Worm (Caenorhabditis elegans): ENCODE measurements around the gene mrps-9.

Gene mrps-9

DNA sequence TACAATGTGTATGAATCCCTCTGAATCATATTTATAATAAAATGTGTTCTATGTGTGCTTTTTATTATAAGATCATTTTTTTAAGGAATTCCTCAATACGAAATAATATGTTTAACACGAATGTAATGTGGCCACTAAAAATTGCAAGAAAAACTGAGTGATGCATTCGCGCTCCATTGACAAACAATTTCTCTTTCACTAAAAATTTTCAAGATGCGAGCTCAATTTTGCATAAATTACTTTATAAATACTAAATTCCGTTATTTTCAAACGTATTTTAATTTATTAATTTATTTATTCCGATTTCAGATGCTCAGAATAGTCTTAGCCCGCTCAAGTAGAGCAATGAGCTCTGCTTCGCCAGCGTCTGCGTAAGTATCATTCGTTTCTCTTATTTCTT, at the start of gene mrps-9:
mrps-9 (plus strand) TSS at position 310 of the 400 bp plus-strand sequence.
- no peak for TF ChIP-seq mbf-1 (tag; optimal IDR thresholded peaks at IDR 0.05)
- TF ChIP-seq blmp-1 (tag; optimal IDR thresholded peaks at IDR 0.05; ENCODE audit: insufficient read depth): peak; percentile 29
- no peak for TF ChIP-seq ztf-11 (tag; optimal IDR thresholded peaks at IDR 0.05)
- no peak for TF ChIP-seq nhr-23 (tag; optimal IDR thresholded peaks at IDR 0.05)
- TF ChIP-seq Y55F3AM.14 (GFP tag; optimal IDR thresholded peaks at IDR 0.05): no peak
- TF ChIP-seq ztf-1 (GFP tag; conservative IDR thresholded peaks at IDR 0.05): no peak
- no peak for TF ChIP-seq nhr-12 (tag; optimal IDR thresholded peaks at IDR 0.05)
- TF ChIP-seq skn-1 (tag; optimal IDR thresholded peaks at IDR 0.05): no peak
- no peak for TF ChIP-seq zag-1 (tag; optimal IDR thresholded peaks at IDR 0.05)
- no peak for TF ChIP-seq nhr-77 (tag; optimal IDR thresholded peaks at IDR 0.05)
- TF ChIP-seq lin-13 (GFP tag; optimal IDR thresholded peaks at IDR 0.05): no peak
- peak; percentile 53 for TF ChIP-seq unc-55 (GFP tag; optimal IDR thresholded peaks at IDR 0.05)
- no peak for TF ChIP-seq unc-39 (tag; optimal IDR thresholded peaks at IDR 0.05)
- TF ChIP-seq nhr-237 (tag; optimal IDR thresholded peaks at IDR 0.05): no peak
- no peak for TF ChIP-seq lin-11 (tag; optimal IDR thresholded peaks at IDR 0.05)
- peak; percentile 8 for TF ChIP-seq crh-2 (tag; optimal IDR thresholded peaks at IDR 0.05)
- no peak for TF ChIP-seq dmd-4 (tag; optimal IDR thresholded peaks at IDR 0.05)

DNA sequence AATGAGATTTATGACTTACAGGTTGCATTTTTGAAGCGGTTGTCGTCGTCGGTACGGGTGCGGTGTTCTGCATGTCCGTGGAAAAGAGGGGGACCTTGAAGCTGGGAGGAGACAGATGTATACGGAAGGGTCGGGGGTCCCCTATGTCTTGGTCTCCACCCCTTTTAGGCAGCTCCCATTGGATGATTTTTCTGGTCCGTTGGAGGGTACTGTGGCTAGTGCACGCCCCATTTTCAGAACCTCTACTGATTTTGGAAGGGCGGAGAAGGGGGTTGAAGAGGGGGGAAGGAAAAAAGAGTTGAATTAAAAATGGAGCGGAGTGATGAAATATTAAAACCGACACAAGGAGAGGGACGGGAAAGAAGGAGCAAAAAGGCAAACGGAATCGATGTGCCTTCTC, 49.6 kb upstream of the mrps-9 start, which contains the start of gene unc-86:
unc-86 (minus strand) TSS at position 113 of the 400 bp plus-strand sequence.
- TF ChIP-seq unc-55 (GFP tag; optimal IDR thresholded peaks at IDR 0.05) (peak; percentile 4), lin-13 (GFP tag; optimal IDR thresholded peaks at IDR 0.05) (no peak)

DNA sequence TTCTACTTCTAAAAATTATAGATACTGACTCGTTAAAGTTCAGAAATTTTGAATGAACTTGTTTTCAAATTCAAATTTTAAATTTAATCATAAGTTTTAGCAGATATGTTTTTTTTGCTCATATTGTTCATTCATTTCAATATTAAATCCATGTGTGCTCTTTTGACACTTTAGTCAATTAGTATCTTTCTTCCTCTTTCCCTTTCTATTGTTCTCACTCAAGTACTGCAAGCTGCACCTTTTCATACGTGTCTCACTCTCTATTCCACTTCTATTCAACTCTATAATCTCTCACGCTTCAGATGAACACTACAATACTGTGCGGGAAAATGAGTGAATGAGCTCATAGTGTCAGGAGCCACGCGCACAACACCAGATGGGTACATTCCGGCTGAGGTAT, 47.9 kb upstream of the mrps-9 start, which contains the start of gene C30A5.16:
C30A5.16 (plus strand) TSS at position 301 of the 400 bp plus-strand sequence.
- TF ChIP-seq nhr-10 (tag; optimal IDR thresholded peaks at IDR 0.05) (no peak), elt-1 (tag; optimal IDR thresholded peaks at IDR 0.05) (no peak), skn-1 (tag; optimal IDR thresholded peaks at IDR 0.05) (no peak), elt-3 (tag; optimal IDR thresholded peaks at IDR 0.05) (no peak), aly-2 (tag; optimal IDR thresholded peaks at IDR 0.05) (no peak), fos-1 (tag; optimal IDR thresholded peaks at IDR 0.05) (no peak), nhr-6 (tag; optimal IDR thresholded peaks at IDR 0.05) (no peak), ama-1 (optimal IDR thresholded peaks at IDR 0.05) (no peak), gmeb-1 (tag; optimal IDR thresholded peaks at IDR 0.05) (no peak), blmp-1 (tag; optimal IDR thresholded peaks at IDR 0.05; ENCODE audit: insufficient read depth) (no peak), nhr-11 (tag; optimal IDR thresholded peaks at IDR 0.05) (no peak), egl-27 (tag; optimal IDR thresholded peaks at IDR 0.05) (no peak), R02D3.7 (tag; optimal IDR thresholded peaks at IDR 0.05) (no peak)

DNA sequence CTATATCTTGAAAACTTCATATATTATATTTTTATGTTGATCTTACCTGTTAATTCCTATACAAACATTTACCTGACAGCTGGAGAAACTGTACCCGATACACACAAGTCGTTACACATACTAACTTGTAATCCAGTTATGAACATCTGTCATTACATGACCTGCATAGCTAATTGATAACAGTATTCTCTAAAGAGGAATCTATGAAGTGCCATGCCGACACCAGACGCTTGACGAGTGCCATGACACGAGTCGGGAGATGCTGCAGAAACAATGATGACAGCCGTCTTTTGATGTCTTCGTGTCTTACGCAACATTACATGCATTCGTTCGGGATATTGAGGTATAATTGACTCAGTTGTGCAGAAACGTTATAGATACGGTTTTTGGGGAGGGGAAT, 45.8 kb upstream of the mrps-9 start:
- TF ChIP-seq nhr-23 (tag; optimal IDR thresholded peaks at IDR 0.05): no peak
- TF ChIP-seq ztf-11 (tag; optimal IDR thresholded peaks at IDR 0.05): no peak
- TF ChIP-seq ama-1 (optimal IDR thresholded peaks at IDR 0.05): no peak
- TF ChIP-seq snpc-4 (tag; optimal IDR thresholded peaks at IDR 0.05): no peak
- TF ChIP-seq nhr-6 (tag; optimal IDR thresholded peaks at IDR 0.05): no peak
- no peak for TF ChIP-seq sma-3 (GFP tag; optimal IDR thresholded peaks at IDR 0.05)
- no peak for TF ChIP-seq blmp-1 (tag; optimal IDR thresholded peaks at IDR 0.05; ENCODE audit: insufficient read depth)
- no peak for TF ChIP-seq nhr-237 (tag; optimal IDR thresholded peaks at IDR 0.05)
- no peak for TF ChIP-seq nhr-129 (tag; optimal IDR thresholded peaks at IDR 0.05)
- TF ChIP-seq dmd-4 (tag; optimal IDR thresholded peaks at IDR 0.05): no peak
- no peak for TF ChIP-seq nhr-21 (tag; optimal IDR thresholded peaks at IDR 0.05)
- no peak for TF ChIP-seq F13H6.1 (tag; optimal IDR thresholded peaks at IDR 0.05)
- TF ChIP-seq skn-1 (tag; optimal IDR thresholded peaks at IDR 0.05): no peak
- no peak for TF ChIP-seq Y55F3AM.14 (GFP tag; optimal IDR thresholded peaks at IDR 0.05)
- TF ChIP-seq unc-62 (GFP tag; optimal IDR thresholded peaks at IDR 0.05): no peak
- TF ChIP-seq nhr-77 (tag; optimal IDR thresholded peaks at IDR 0.05): no peak
- TF ChIP-seq zag-1 (tag; optimal IDR thresholded peaks at IDR 0.05): no peak
- no peak for TF ChIP-seq ZK546.5 (tag; optimal IDR thresholded peaks at IDR 0.05)

DNA sequence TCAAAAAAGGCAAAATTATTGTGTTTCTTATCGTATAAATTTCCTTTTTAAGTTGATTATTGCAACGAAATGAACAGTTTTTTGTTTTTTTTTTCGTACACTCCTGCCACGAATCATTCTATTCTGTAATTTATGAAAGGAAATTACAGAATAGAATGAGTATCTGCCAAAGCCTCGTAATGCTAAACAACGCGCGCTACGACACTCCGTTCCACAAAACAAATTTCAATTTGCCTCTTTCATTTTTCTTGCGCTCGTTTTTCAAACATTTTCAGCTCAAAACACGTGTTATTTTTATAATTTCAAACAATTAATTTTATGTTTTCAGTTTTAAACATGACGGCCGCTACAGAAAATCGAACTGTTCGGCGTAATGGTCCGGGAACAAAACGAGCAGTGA, 41.1 kb upstream of the mrps-9 start, which contains the start of gene mob-4:
mob-4 (plus strand) TSS at position 329 of the 400 bp plus-strand sequence.
- TF ChIP-seq mdl-1 (tag; optimal IDR thresholded peaks at IDR 0.05): no peak
- TF ChIP-seq lsy-2 (tag; optimal IDR thresholded peaks at IDR 0.05): peak in 1 of 2 experiments; percentile 32
- TF ChIP-seq unc-62 (GFP tag; optimal IDR thresholded peaks at IDR 0.05): no peak
- no peak for TF ChIP-seq nhr-21 (tag; optimal IDR thresholded peaks at IDR 0.05)
- TF ChIP-seq unc-55 (GFP tag; optimal IDR thresholded peaks at IDR 0.05): peak; percentile 32
